Worm (Caenorhabditis elegans) whole organism, late embryonic: ENCODE data around the gene otpl-3.

ENCODE experiments used
- F13H6.1 ChIP-seq: sonication (generic microtip); optimal IDR thresholded peaks from 2 replicates; lab custom pipeline; 2016; ENCODE audit warnings: missing genetic modification characterization, missing compliant biosample characterization
- K09A11.1 ChIP-seq: sonication (generic microtip); optimal IDR thresholded peaks from 2 replicates; lab custom pipeline; 2017; ENCODE audit warnings: antibody characterized with exemption, mild to moderate bottlenecking, missing genetic modification characterization, missing compliant biosample characterization; ENCODE audit not compliant: insufficient read depth
- ama-1 ChIP-seq: fragments of 150-350 bp; optimal IDR thresholded peaks from 2 replicates; lab custom pipeline; 2014
- ceh-19 ChIP-seq: fragments of 200-800 bp; sonication (Bioruptor generic); optimal IDR thresholded peaks from 2 replicates; lab custom pipeline; 2018; ENCODE audit warnings: mild to moderate bottlenecking, missing genetic modification characterization, missing compliant biosample characterization
- ceh-2 ChIP-seq: sonication (generic microtip); optimal IDR thresholded peaks from 2 replicates; lab custom pipeline; 2016; ENCODE audit warnings: missing genotype, missing genetic modification characterization, missing compliant biosample characterization
- ceh-22 ChIP-seq: sonication (generic microtip); optimal IDR thresholded peaks from 2 replicates; lab custom pipeline; 2017; ENCODE audit warnings: missing biosample characterization, missing genetic modification characterization
- ceh-24 ChIP-seq: sonication (generic microtip); optimal IDR thresholded peaks from 2 replicates; lab custom pipeline; 2016; ENCODE audit warnings: mild to moderate bottlenecking, missing genetic modification characterization, missing compliant biosample characterization
- ceh-30 ChIP-seq: fragments of 150-350 bp; optimal IDR thresholded peaks from 2 replicates; lab custom pipeline; 2014; ENCODE audit warnings: missing biosample characterization, missing genetic modification characterization
- ceh-31 ChIP-seq: sonication (generic microtip); optimal IDR thresholded peaks from 2 replicates; lab custom pipeline; 2016; ENCODE audit warnings: missing genetic modification characterization, missing compliant biosample characterization
- ceh-45 ChIP-seq: fragments of 200-800 bp; sonication (Bioruptor generic); IDR thresholded peaks from 2 replicates; pipeline ENCODE4 v1.3.6; 2022; ENCODE audit warnings: missing genetic modification reagents, missing genetic modification characterization, missing compliant biosample characterization
- ceh-48 ChIP-seq: sonication (generic microtip); optimal IDR thresholded peaks from 2 replicates; lab custom pipeline; 2016; ENCODE audit warnings: missing genetic modification characterization, inconsistent platforms, missing compliant biosample characterization
- ceh-9 ChIP-seq: sonication (generic microtip); optimal IDR thresholded peaks from 2 replicates; lab custom pipeline; 2016; ENCODE audit warnings: mild to moderate bottlenecking, missing genetic modification characterization, inconsistent platforms, missing compliant biosample characterization
- dve-1 ChIP-seq: sonication (generic microtip); optimal IDR thresholded peaks from 2 replicates; lab custom pipeline; 2017; ENCODE audit warnings: antibody characterized with exemption, mild to moderate bottlenecking, missing genetic modification characterization, missing compliant biosample characterization
- elt-2 ChIP-seq: sonication (generic microtip); optimal IDR thresholded peaks from 2 replicates; lab custom pipeline; 2016; ENCODE audit warnings: missing genetic modification reagents, missing genetic modification characterization, missing compliant biosample characterization
- elt-4 ChIP-seq: sonication (generic microtip); optimal IDR thresholded peaks from 2 replicates; lab custom pipeline; 2016; ENCODE audit warnings: missing genetic modification characterization, missing compliant biosample characterization
- ets-4 ChIP-seq: sonication (generic microtip); optimal IDR thresholded peaks from 2 replicates; lab custom pipeline; 2016; ENCODE audit warnings: missing genetic modification characterization, missing compliant biosample characterization
- eyg-1 ChIP-seq: sonication (generic microtip); optimal IDR thresholded peaks from 2 replicates; lab custom pipeline; 2016; ENCODE audit warnings: missing genotype, missing genetic modification characterization, missing compliant biosample characterization
- gmeb-2 ChIP-seq: sonication (generic microtip); optimal IDR thresholded peaks from 2 replicates; lab custom pipeline; 2016; ENCODE audit warnings: missing genetic modification characterization, inconsistent platforms, missing compliant biosample characterization
- hlh-15 ChIP-seq: sonication (generic microtip); optimal IDR thresholded peaks from 2 replicates; lab custom pipeline; 2016; ENCODE audit warnings: missing genetic modification characterization, missing compliant biosample characterization
- lim-6 ChIP-seq: sonication (generic microtip); optimal IDR thresholded peaks from 2 replicates; lab custom pipeline; 2016; ENCODE audit warnings: missing genetic modification characterization, missing compliant biosample characterization
- mec-3 ChIP-seq: sonication (generic microtip); optimal IDR thresholded peaks from 2 replicates; lab custom pipeline; 2016; ENCODE audit warnings: borderline replicate concordance, missing genetic modification characterization, missing compliant biosample characterization
- nfya-1 ChIP-seq: sonication (generic microtip); optimal IDR thresholded peaks from 2 replicates; lab custom pipeline; 2017; ENCODE audit warnings: missing genetic modification characterization, mild to moderate bottlenecking, missing compliant biosample characterization, antibody characterized with exemption, moderate library complexity
- npax-4 ChIP-seq: sonication (generic microtip); optimal IDR thresholded peaks from 2 replicates; lab custom pipeline; 2016; ENCODE audit warnings: missing genetic modification characterization, missing compliant biosample characterization
- odd-2 ChIP-seq: sonication (generic microtip); optimal IDR thresholded peaks from 2 replicates; lab custom pipeline; 2017; ENCODE audit warnings: antibody characterized with exemption, mild to moderate bottlenecking, missing genetic modification characterization, missing compliant biosample characterization
- pat-9 ChIP-seq: fragments of 200-800 bp; sonication (Bioruptor generic); optimal IDR thresholded peaks from 2 replicates; lab custom pipeline; 2018; ENCODE audit warnings: mild to moderate bottlenecking, missing genetic modification characterization, moderate library complexity, missing compliant biosample characterization
- pha-4 ChIP-seq: fragments of 150-350 bp; optimal IDR thresholded peaks from 2 replicates; lab custom pipeline; 2018; ENCODE audit warnings: missing biosample characterization, missing genetic modification reagents, missing genetic modification characterization
- pqm-1 ChIP-seq: sonication (generic microtip); optimal IDR thresholded peaks from 2 replicates; lab custom pipeline; 2016; ENCODE audit warnings: missing genetic modification characterization, missing compliant biosample characterization
- pros-1 ChIP-seq: fragments of 150-350 bp; optimal IDR thresholded peaks from 2 replicates; lab custom pipeline; 2014; ENCODE audit warnings: missing biosample characterization, missing genetic modification reagents, missing genetic modification characterization
- sdc-2 ChIP-seq: sonication (generic microtip); optimal IDR thresholded peaks from 2 replicates; lab custom pipeline; 2016; ENCODE audit warnings: missing genotype, missing genetic modification characterization, missing compliant biosample characterization
- sox-2 ChIP-seq: fragments of 200-800 bp; sonication (Bioruptor generic); IDR thresholded peaks from 2 replicates; pipeline ENCODE4 v1.3.6; 2022; ENCODE audit warnings: missing genetic modification reagents, missing genetic modification characterization, missing compliant biosample characterization
- tbx-2 ChIP-seq: sonication (generic microtip); optimal IDR thresholded peaks from 2 replicates; lab custom pipeline; 2016; ENCODE audit warnings: missing genetic modification characterization, missing compliant biosample characterization
- tbx-7 ChIP-seq: sonication (generic microtip); optimal IDR thresholded peaks from 2 replicates; lab custom pipeline; 2016; ENCODE audit warnings: missing genotype, missing genetic modification characterization, missing compliant biosample characterization
- ttx-3 ChIP-seq: sonication (generic microtip); optimal IDR thresholded peaks from 2 replicates; lab custom pipeline; 2016; ENCODE audit warnings: missing genetic modification reagents, missing genetic modification characterization, missing compliant biosample characterization
- unc-42 ChIP-seq: sonication (generic microtip); optimal IDR thresholded peaks from 2 replicates; lab custom pipeline; 2016; ENCODE audit warnings: missing genotype, missing genetic modification characterization, missing compliant biosample characterization
- unc-55 ChIP-seq: sonication (generic microtip); optimal IDR thresholded peaks from 2 replicates; lab custom pipeline; 2017; ENCODE audit warnings: missing biosample characterization, missing genetic modification reagents, missing genetic modification characterization
- zip-5 ChIP-seq: sonication (generic microtip); optimal IDR thresholded peaks from 2 replicates; lab custom pipeline; 2016; ENCODE audit warnings: missing genetic modification characterization, missing compliant biosample characterization

The otpl-3 gene

DNA sequence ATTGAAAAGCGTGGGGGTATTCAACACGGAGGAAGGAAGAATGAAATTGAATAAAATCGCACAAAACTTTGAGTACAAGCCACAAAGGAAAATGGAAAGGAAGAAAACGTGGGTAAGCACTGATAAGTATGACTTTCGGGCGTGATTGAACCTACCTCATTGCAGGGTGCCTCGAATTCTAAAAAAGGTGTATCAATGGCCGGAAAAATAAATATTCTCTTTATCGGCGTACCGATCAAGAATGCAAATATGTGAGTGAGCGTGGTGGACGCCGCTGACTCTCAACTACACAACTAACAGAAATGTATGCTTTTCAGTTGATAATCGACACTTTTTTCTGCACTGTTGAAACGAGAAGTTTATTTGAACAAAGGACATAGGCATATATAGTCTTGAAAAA lies at the start of gene otpl-3:
otpl-3 (minus strand) TSS at position 304 of the 400 bp plus-strand sequence.
- TF ChIP-seq unc-42 (tag; lab: Kevin White, UChicago), result no peak
- peak; percentile 8 for TF ChIP-seq elt-2 (tag; lab: Kevin White, UChicago)
- TF ChIP-seq, all 69 proteins: peak for 1

DNA sequence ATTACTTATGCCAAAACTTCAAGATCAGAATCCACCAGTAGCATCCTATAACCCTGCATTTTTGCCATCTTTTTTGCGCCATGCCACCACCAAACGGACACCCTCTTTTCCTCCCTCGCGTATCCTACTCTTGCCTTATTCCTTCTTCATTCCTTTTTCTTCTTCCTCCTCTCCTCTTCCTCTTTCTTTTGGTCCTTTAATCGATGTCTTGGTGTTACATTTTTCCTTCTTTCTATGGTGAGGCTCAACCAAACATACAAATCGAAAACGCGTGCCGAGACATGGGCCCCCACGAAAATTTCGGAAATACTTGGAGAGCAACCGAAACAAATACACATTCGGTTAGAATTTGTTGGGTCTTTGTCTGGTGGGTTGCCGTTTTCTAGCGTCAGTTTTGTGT lies 46.7 kb upstream of the otpl-3 start:
- no peak for TF ChIP-seq lim-6 (tag; lab: Kevin White, UChicago)
- no peak for TF ChIP-seq ceh-24 (tag; lab: Kevin White, UChicago)
- no peak for TF ChIP-seq hlh-15
- no peak for TF ChIP-seq ceh-22
- peak; percentile 33 for TF ChIP-seq ceh-19 (GFP tag; lab: Kevin White, UChicago)
- peak; percentile 46 for TF ChIP-seq ceh-48 (tag; lab: Kevin White, UChicago)
- no peak for TF ChIP-seq pha-4 (tag; lab: Kevin White, UChicago)
- TF ChIP-seq ama-1, result no peak
- no peak for TF ChIP-seq pqm-1 (tag; lab: Kevin White, UChicago)
- peak; percentile 15 for TF ChIP-seq tbx-2 (tag; lab: Kevin White, UChicago)
- TF ChIP-seq dve-1 (tag; lab: Kevin White, UChicago), result no peak
- peak; percentile 43 for TF ChIP-seq nfya-1 (tag; lab: Kevin White, UChicago)
- TF ChIP-seq ceh-9 (tag; lab: Kevin White, UChicago), result no peak
- peak; percentile 28 for TF ChIP-seq ceh-31
- TF ChIP-seq sdc-2 (tag; lab: Kevin White, UChicago), result no peak
- TF ChIP-seq, all 69 proteins: peak for 5

- no peak for TF ChIP-seq eyg-1 (tag; lab: Kevin White, UChicago)
- TF ChIP-seq tbx-7, result no peak
- TF ChIP-seq lim-6 (tag; lab: Kevin White, UChicago), result no peak
- peak; percentile 66 for TF ChIP-seq unc-42 (tag; lab: Kevin White, UChicago)
- TF ChIP-seq odd-2, result no peak
- no peak for TF ChIP-seq unc-55 (GFP tag; lab: Kevin White, UChicago)
Measured at ce11 chrX:6970134-6970533, 45.6 kb upstream of the otpl-3 start.

ce11 chrX:6968553-6968952 lies 44.0 kb upstream of the otpl-3 start:
- TF ChIP-seq pat-9 (tag; lab: Kevin White, UChicago) (no peak), tbx-7 (no peak), odd-2 (no peak), dve-1 (tag; lab: Kevin White, UChicago) (no peak), ceh-45 (GFP tag; lab: Robert Waterston, UW) (no peak), pqm-1 (tag; lab: Kevin White, UChicago) (no peak), sox-2 (no peak), nfya-1 (tag; lab: Kevin White, UChicago) (no peak), K09A11.1 (tag; lab: Kevin White, UChicago) (no peak), ceh-30 (tag; lab: Kevin White, UChicago) (no peak), ceh-2 (tag; lab: Kevin White, UChicago) (no peak), elt-4 (tag; lab: Kevin White, UChicago) (no peak)

- no peak for TF ChIP-seq ets-4 (tag; lab: Kevin White, UChicago)
- no peak for TF ChIP-seq pat-9 (tag; lab: Kevin White, UChicago)
- no peak for TF ChIP-seq ceh-45 (GFP tag; lab: Robert Waterston, UW)
- TF ChIP-seq hlh-15, result no peak
- TF ChIP-seq npax-4 (tag; lab: Kevin White, UChicago), result no peak
- TF ChIP-seq pros-1 (tag; lab: Kevin White, UChicago), result no peak
- no peak for TF ChIP-seq pha-4 (tag; lab: Kevin White, UChicago)
- TF ChIP-seq ttx-3, result no peak
- no peak for TF ChIP-seq mec-3 (tag; lab: Kevin White, UChicago)
- no peak for TF ChIP-seq K09A11.1 (tag; lab: Kevin White, UChicago)
- TF ChIP-seq gmeb-2 (tag; lab: Kevin White, UChicago), result no peak
- no peak for TF ChIP-seq zip-5 (tag; lab: Kevin White, UChicago)
- TF ChIP-seq F13H6.1 (tag; lab: Kevin White, UChicago), result no peak
- TF ChIP-seq, all 69 proteins: peak for 0
Measured at ce11 chrX:6967057-6967456, 42.5 kb upstream of the otpl-3 start, which contains the start of gene F01E11.3. TSS of gene F01E11.3 (plus strand) at chrX:6967357.
